Worm (Caenorhabditis elegans) whole organism, L3 larva: Measurements from ENCODE around the gene hda-4.

Source experiments
- R02D3.7 ChIP-seq: fragments of 150-350 bp; optimal IDR thresholded peaks from 2 replicates; lab custom pipeline; 2014; ENCODE audit warnings: missing biosample characterization, missing genetic modification characterization
- aly-2 ChIP-seq: fragments of 150-350 bp; optimal IDR thresholded peaks from 2 replicates; lab custom pipeline; 2014; ENCODE audit warnings: missing biosample characterization, missing genetic modification characterization
- ama-1 ChIP-seq: fragments of 150-350 bp; optimal IDR thresholded peaks from 2 replicates; lab custom pipeline; 2018
- ceh-28 ChIP-seq: fragments of 150-350 bp; optimal IDR thresholded peaks from 2 replicates; lab custom pipeline; 2014; ENCODE audit warnings: missing biosample characterization, missing genetic modification reagents, missing genetic modification characterization
- ceh-82 ChIP-seq: fragments of 150-350 bp; optimal IDR thresholded peaks from 2 replicates; lab custom pipeline; 2014; ENCODE audit warnings: missing biosample characterization, missing genetic modification characterization
- ceh-9 ChIP-seq: sonication (generic microtip); optimal IDR thresholded peaks from 2 replicates; lab custom pipeline; 2018; ENCODE audit warnings: missing biosample characterization, missing genetic modification characterization
- daf-12 ChIP-seq: fragments of 150-350 bp; optimal IDR thresholded peaks from 2 replicates; lab custom pipeline; 2014; ENCODE audit warnings: missing biosample characterization, missing genetic modification reagents, missing genetic modification characterization
- egl-5 ChIP-seq: fragments of 150-350 bp; optimal IDR thresholded peaks from 2 replicates; lab custom pipeline; 2017; ENCODE audit warnings: missing biosample characterization, missing genetic modification reagents, missing genetic modification characterization, inconsistent platforms
- elt-2 ChIP-seq: sonication (generic microtip); optimal IDR thresholded peaks from 2 replicates; lab custom pipeline; 2016; ENCODE audit warnings: missing genetic modification reagents, mild to moderate bottlenecking, missing genetic modification characterization, missing compliant biosample characterization
- elt-3 ChIP-seq, 3 experiments: fragments of 150-350 bp in 1 of 3; sonication (generic microtip) in 2 of 3; optimal IDR thresholded peaks; 2 replicates in 2 of 3; 4 replicates in 1 of 3; lab custom pipeline; 2014 to 2017; ENCODE audit warnings: missing biosample characterization in 3 of 3, missing genetic modification characterization in 3 of 3
- eor-1 ChIP-seq, 2 experiments: fragments of 150-350 bp; optimal IDR thresholded peaks; 2 replicates each; lab custom pipeline; 2014 to 2018; ENCODE audit warnings: missing biosample characterization in 2 of 2, missing genetic modification characterization in 2 of 2
- fkh-2 ChIP-seq: fragments of 150-350 bp; optimal IDR thresholded peaks from 2 replicates; lab custom pipeline; 2014; ENCODE audit warnings: missing biosample characterization, missing genetic modification reagents, missing genetic modification characterization
- fos-1 ChIP-seq: fragments of 150-350 bp; optimal IDR thresholded peaks from 2 replicates; lab custom pipeline; 2014; ENCODE audit warnings: missing biosample characterization, missing genetic modification characterization
- hmg-11 ChIP-seq: sonication (generic microtip); optimal IDR thresholded peaks from 2 replicates; lab custom pipeline; 2016; ENCODE audit warnings: missing genetic modification characterization, missing compliant biosample characterization
- jun-1 ChIP-seq: fragments of 150-350 bp; optimal IDR thresholded peaks from 2 replicates; lab custom pipeline; 2014; ENCODE audit warnings: missing biosample characterization, missing genetic modification reagents, missing genetic modification characterization
- lin-39 ChIP-seq: fragments of 150-350 bp; optimal IDR thresholded peaks from 2 replicates; lab custom pipeline; 2018; ENCODE audit warnings: missing biosample characterization, missing genetic modification reagents, missing genetic modification characterization
- mdl-1 ChIP-seq: fragments of 150-350 bp; optimal IDR thresholded peaks from 2 replicates; lab custom pipeline; 2014; ENCODE audit warnings: missing biosample characterization, missing genetic modification characterization
- mml-1 ChIP-seq: fragments of 150-350 bp; sonication (generic microtip); optimal IDR thresholded peaks from 3 replicates; lab custom pipeline; 2014; ENCODE audit warnings: missing biosample characterization, missing genetic modification characterization
- nfya-1 ChIP-seq: sonication (generic microtip); optimal IDR thresholded peaks from 2 replicates; lab custom pipeline; 2017; ENCODE audit warnings: missing genetic modification characterization, mild to moderate bottlenecking, missing compliant biosample characterization, antibody characterized with exemption, moderate library complexity; ENCODE audit not compliant: insufficient read depth
- nhr-11 ChIP-seq: fragments of 150-350 bp; optimal IDR thresholded peaks from 2 replicates; lab custom pipeline; 2014; ENCODE audit warnings: missing biosample characterization, missing genetic modification characterization
- nhr-23 ChIP-seq: fragments of 150-350 bp; optimal IDR thresholded peaks from 2 replicates; lab custom pipeline; 2014; ENCODE audit warnings: missing biosample characterization, missing genetic modification reagents, missing genetic modification characterization
- nhr-237 ChIP-seq: fragments of 150-350 bp; optimal IDR thresholded peaks from 2 replicates; lab custom pipeline; 2014; ENCODE audit warnings: missing biosample characterization, missing genetic modification characterization
- nhr-25 ChIP-seq: sonication (generic microtip); optimal IDR thresholded peaks from 2 replicates; lab custom pipeline; 2017; ENCODE audit warnings: missing biosample characterization, missing genetic modification characterization
- nhr-43 ChIP-seq: sonication (generic microtip); optimal IDR thresholded peaks from 2 replicates; lab custom pipeline; 2016; ENCODE audit warnings: mild to moderate bottlenecking, missing genetic modification characterization, missing compliant biosample characterization; ENCODE audit not compliant: poor library complexity, severe bottlenecking
- nhr-67 ChIP-seq: fragments of 150-350 bp; optimal IDR thresholded peaks from 2 replicates; lab custom pipeline; 2014; ENCODE audit warnings: missing biosample characterization, missing genetic modification characterization
- nhr-76 ChIP-seq: fragments of 150-350 bp; sonication (generic microtip); optimal IDR thresholded peaks from 5 replicates; lab custom pipeline; 2014; ENCODE audit warnings: missing biosample characterization, missing genetic modification characterization
- pha-4 ChIP-seq: fragments of 150-350 bp; optimal IDR thresholded peaks from 2 replicates; lab custom pipeline; 2014; ENCODE audit warnings: missing biosample characterization, missing genetic modification reagents, missing genetic modification characterization
- pqm-1 ChIP-seq: fragments of 150-350 bp; optimal IDR thresholded peaks from 2 replicates; lab custom pipeline; 2017; ENCODE audit warnings: missing biosample characterization, missing genetic modification characterization, inconsistent platforms
- unc-62 ChIP-seq: fragments of 150-350 bp; sonication (generic microtip); optimal IDR thresholded peaks from 4 replicates; lab custom pipeline; 2014; ENCODE audit warnings: missing biosample characterization, missing genetic modification reagents, missing genetic modification characterization
- zag-1 ChIP-seq: fragments of 150-350 bp; optimal IDR thresholded peaks from 2 replicates; lab custom pipeline; 2014; ENCODE audit warnings: missing biosample characterization, missing genetic modification characterization
- ztf-11 ChIP-seq: fragments of 150-350 bp; optimal IDR thresholded peaks from 2 replicates; lab custom pipeline; 2014; ENCODE audit warnings: missing biosample characterization, missing genetic modification characterization
- ztf-4 ChIP-seq: fragments of 150-350 bp; optimal IDR thresholded peaks from 2 replicates; lab custom pipeline; 2014; ENCODE audit warnings: missing biosample characterization, missing genetic modification characterization

The hda-4 gene

DNA sequence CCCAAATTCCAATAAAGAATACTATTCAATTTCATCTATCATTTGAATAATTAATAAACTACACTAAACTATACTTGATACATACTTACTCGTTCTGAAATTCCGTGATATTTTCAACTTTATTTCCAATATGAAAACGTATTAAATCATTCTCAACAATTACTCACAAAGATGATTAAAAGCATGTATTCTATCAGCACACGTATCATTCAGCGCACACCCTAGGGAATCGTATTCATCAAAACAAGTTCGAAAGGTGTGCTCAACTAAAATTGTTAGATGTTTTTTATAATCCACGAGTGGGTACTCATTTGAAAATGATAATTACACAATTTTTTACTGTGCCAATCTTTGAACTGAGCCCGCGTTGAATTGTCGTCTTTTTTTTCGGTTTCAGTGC lies 33.2 kb downstream of the hda-4 start, which contains the start of gene C10E2.1:
C10E2.1 (plus strand) TSS at position 301 of the 400 bp plus-strand sequence.
- TF ChIP-seq ceh-9 (tag; lab: Kevin White, UChicago) = no peak
- TF ChIP-seq, all 47 proteins: peak for 0

DNA sequence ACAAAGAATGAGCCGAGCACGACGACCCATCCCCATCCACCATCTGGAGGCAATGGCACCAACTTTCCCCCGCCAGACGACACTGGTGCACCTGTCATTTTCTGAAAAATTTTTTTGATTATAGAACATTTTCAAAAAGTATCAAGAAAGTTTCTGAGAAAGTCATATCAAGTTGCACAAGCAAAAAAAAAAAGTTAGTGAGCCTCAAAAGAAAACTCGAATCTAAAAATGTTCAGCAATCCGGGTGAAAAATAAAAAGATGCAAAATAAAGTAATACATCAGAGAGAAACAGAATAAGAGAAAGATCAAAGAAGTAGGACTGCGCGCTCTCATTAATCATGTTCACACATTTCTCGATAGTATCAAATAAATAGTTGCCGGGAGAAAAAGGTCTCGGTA lies 41.0 kb downstream of the hda-4 start, which contains the start of gene mct-6:
mct-6 (minus strand) TSS at position 101 of the 400 bp plus-strand sequence.
- TF ChIP-seq nhr-11 (tag; lab: Kevin White, UChicago) (no peak), nhr-23 (tag; lab: Kevin White, UChicago) (peak; percentile 37)

ce11 chrX:16770919-16771318 lies 41.6 kb downstream of the hda-4 start:
- no peak for TF ChIP-seq ceh-28 (tag; lab: Kevin White, UChicago)
- TF ChIP-seq ceh-9 (tag; lab: Kevin White, UChicago) = no peak
- no peak for TF ChIP-seq mml-1 (tag; lab: Kevin White, UChicago)
- no peak for TF ChIP-seq aly-2 (tag; lab: Kevin White, UChicago)
- TF ChIP-seq lin-39 (tag; lab: Kevin White, UChicago) = peak; percentile 14
- TF ChIP-seq ama-1 = no peak
- TF ChIP-seq jun-1 (tag; lab: Kevin White, UChicago) = no peak

ce11 chrX:16772112-16772731 lies 42.9 kb downstream of the hda-4 start:
- TF ChIP-seq nfya-1 (tag; lab: Kevin White, UChicago) = no peak
- no peak for TF ChIP-seq pqm-1 (tag; lab: Kevin White, UChicago)
- TF ChIP-seq unc-62 (GFP tag; lab: Kevin White, UChicago) = no peak
- TF ChIP-seq egl-5 (tag; lab: Kevin White, UChicago) = peak; percentile 86
- peak; percentile 50 for TF ChIP-seq pha-4
- no peak for TF ChIP-seq fos-1 (tag; lab: Kevin White, UChicago)

DNA sequence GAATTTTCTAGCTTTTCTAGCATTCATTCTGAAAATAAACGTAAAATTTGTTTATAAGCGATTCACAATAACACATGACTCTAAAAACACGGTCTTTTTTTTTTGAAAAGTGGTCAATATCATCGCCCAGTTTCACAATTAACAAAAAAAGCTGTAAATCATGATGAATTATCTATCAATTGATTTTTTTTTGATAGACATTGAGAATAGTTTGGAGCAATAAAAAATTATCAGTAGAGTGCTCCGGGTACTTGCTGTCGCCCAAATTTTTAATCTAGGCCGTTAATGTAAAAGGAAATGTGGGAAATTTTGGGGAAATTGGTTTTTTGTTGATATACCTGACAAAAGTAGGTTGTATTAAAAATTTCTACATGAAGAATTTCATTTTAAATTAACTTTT lies 44.1 kb downstream of the hda-4 start:
- TF ChIP-seq nhr-67 (tag; lab: Kevin White, UChicago) (no peak), eor-1 (tag; optimal IDR thresholded peaks at IDR 0.05; lab: Kevin White, UChicago) (no peak), ceh-82 (tag; lab: Kevin White, UChicago) (no peak), elt-2 (tag; lab: Kevin White, UChicago) (peak; percentile 5), pha-4 (no peak), nhr-237 (tag; lab: Kevin White, UChicago) (no peak), ztf-11 (tag; lab: Kevin White, UChicago) (no peak)

- TF ChIP-seq nhr-23 (tag; lab: Kevin White, UChicago) (no peak), nhr-76 (tag; lab: Kevin White, UChicago) (no peak), jun-1 (tag; lab: Kevin White, UChicago) (no peak), ztf-4 (tag; lab: Kevin White, UChicago) (no peak), lin-39 (tag; lab: Kevin White, UChicago) (peak; percentile 3), fkh-2 (no peak), nhr-25 (tag; lab: Kevin White, UChicago) (peak; percentile 26), elt-3 (tag; optimal IDR thresholded peaks at IDR 0.05; lab: Kevin White, UChicago) (peak in 2 of 3 experiments; percentile 4 to 53), unc-62 (GFP tag; lab: Kevin White, UChicago) (no peak), nhr-43 (tag; lab: Kevin White, UChicago) (peak; percentile 71), daf-12 (no peak), ceh-82 (tag; lab: Kevin White, UChicago) (no peak), ztf-11 (tag; lab: Kevin White, UChicago) (no peak), aly-2 (tag; lab: Kevin White, UChicago) (no peak), elt-2 (tag; lab: Kevin White, UChicago) (peak; percentile 89), zag-1 (tag; lab: Kevin White, UChicago) (no peak), hmg-11 (no peak), mdl-1 (tag; lab: Kevin White, UChicago) (peak; percentile 21), R02D3.7 (no peak)
- TF ChIP-seq, all 47 proteins: peak for 6
Observed at ce11 chrX:16775335-16775835, 46.0 kb downstream of the hda-4 start.
